Fruit fly (Drosophila melanogaster): ENCODE results near the gene Mical.

Gene Mical

dm6 chr3R:10032951-10033720 lies 9.6 kb downstream of the Mical start:
- TF ChIP-seq rn (GFP tag; IDR thresholded peaks at IDR 0.05) = no peak
- no peak for TF ChIP-seq CG13204 (GFP tag; optimal IDR thresholded peaks at IDR 0.05)
- TF ChIP-seq Pif1B (GFP tag; optimal IDR thresholded peaks at IDR 0.05) = no peak
- TF ChIP-seq CG17806 (tag; optimal IDR thresholded peaks at IDR 0.05) = no peak
- TF ChIP-seq EcR (GFP tag; optimal IDR thresholded peaks at IDR 0.05) = no peak
- no peak for TF ChIP-seq Ets98B (GFP tag; IDR thresholded peaks at IDR 0.05)
- TF ChIP-seq CG34367 (tag; optimal IDR thresholded peaks at IDR 0.05) = no peak
- no peak for TF ChIP-seq CG8301 (tag; optimal IDR thresholded peaks at IDR 0.05)
- TF ChIP-seq CG10348 (GFP tag; IDR thresholded peaks at IDR 0.05) = no peak
- TF ChIP-seq CG9948 (tag; optimal IDR thresholded peaks at IDR 0.05) = no peak
- no peak for TF ChIP-seq CG15710 (tag; optimal IDR thresholded peaks at IDR 0.05)
- no peak for TF ChIP-seq Snoo (tag; optimal IDR thresholded peaks at IDR 0.05)
- TF ChIP-seq Pif1A (GFP tag; optimal IDR thresholded peaks at IDR 0.05) = no peak
- TF ChIP-seq CG12605 (GFP tag; IDR thresholded peaks at IDR 0.05) = no peak
- TF ChIP-seq CG8159 (tag; optimal IDR thresholded peaks at IDR 0.05) = no peak

DNA sequence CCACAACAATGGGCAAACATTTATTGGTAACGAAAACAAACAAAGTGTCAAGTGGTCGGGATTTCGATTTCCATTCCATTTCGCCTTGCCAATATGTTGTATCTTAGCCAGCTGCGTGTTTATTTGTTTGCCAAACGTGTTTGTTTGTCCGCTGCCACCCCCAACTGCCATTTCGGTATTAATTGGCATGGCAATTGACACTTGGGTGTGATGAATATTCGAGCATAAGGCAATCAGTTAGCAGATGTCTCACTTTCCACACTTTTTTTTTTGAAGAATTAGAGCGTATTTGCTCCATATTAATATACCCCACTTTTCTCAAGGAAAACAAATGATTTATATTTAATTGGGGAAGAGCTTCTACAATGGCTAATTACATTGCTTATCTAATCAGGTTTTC lies 11.2 kb downstream of the Mical start:
- no peak for TF ChIP-seq CG34367 (tag; optimal IDR thresholded peaks at IDR 0.05)
- TF ChIP-seq rn (GFP tag; IDR thresholded peaks at IDR 0.05) = no peak
- no peak for TF ChIP-seq CG15710 (tag; optimal IDR thresholded peaks at IDR 0.05)
- no peak for TF ChIP-seq Ets98B (GFP tag; IDR thresholded peaks at IDR 0.05)
- TF ChIP-seq CG9948 (tag; optimal IDR thresholded peaks at IDR 0.05) = no peak
- TF ChIP-seq CG13204 (GFP tag; optimal IDR thresholded peaks at IDR 0.05) = no peak
- TF ChIP-seq Pif1B (GFP tag; optimal IDR thresholded peaks at IDR 0.05) = no peak
- no peak for TF ChIP-seq CG14655 (GFP tag; optimal IDR thresholded peaks at IDR 0.05)
- no peak for TF ChIP-seq CG8301 (tag; optimal IDR thresholded peaks at IDR 0.05)
- no peak for TF ChIP-seq EcR (GFP tag; optimal IDR thresholded peaks at IDR 0.05)
- no peak for TF ChIP-seq CG32121 (GFP tag; IDR thresholded peaks at IDR 0.05)
- TF ChIP-seq gl (tag; optimal IDR thresholded peaks at IDR 0.05) = no peak
- TF ChIP-seq Pif1A (GFP tag; optimal IDR thresholded peaks at IDR 0.05) = no peak
- no peak for TF ChIP-seq Snoo (tag; optimal IDR thresholded peaks at IDR 0.05)
- no peak for TF ChIP-seq CG8159 (tag; optimal IDR thresholded peaks at IDR 0.05)

- TF ChIP-seq Pif1B (GFP tag; optimal IDR thresholded peaks at IDR 0.05) (no peak), CG14655 (GFP tag; optimal IDR thresholded peaks at IDR 0.05) (peak; percentile 48)
Measured at dm6 chr3R:10028378-10028777, 14.3 kb downstream of the Mical start.

DNA sequence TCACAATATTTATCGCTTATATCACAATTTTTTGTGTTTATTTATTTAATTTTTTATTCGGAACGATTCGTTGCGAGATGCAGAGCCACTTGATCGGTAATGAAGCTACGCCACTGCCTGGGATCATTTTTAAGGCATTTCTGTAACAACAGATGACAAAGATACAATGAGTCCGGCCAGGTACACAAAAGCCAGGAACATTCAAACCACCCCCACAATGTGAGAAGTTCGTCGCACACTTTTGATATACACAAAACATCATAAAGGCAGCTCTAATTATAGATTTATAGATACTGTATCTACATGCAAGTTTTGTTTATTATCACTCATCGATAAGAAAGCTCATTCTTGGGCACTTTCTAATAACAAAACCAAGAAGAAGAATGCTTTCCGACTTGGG lies 17.6 kb downstream of the Mical start, which contains the start of gene CG31407:
TSS of gene CG31407 (minus strand) at position 101 of the 400 bp plus-strand sequence.
- TF ChIP-seq CG17806 (tag; optimal IDR thresholded peaks at IDR 0.05) (no peak), CG15710 (tag; optimal IDR thresholded peaks at IDR 0.05) (no peak), CG34367 (tag; optimal IDR thresholded peaks at IDR 0.05) (no peak)

DNA sequence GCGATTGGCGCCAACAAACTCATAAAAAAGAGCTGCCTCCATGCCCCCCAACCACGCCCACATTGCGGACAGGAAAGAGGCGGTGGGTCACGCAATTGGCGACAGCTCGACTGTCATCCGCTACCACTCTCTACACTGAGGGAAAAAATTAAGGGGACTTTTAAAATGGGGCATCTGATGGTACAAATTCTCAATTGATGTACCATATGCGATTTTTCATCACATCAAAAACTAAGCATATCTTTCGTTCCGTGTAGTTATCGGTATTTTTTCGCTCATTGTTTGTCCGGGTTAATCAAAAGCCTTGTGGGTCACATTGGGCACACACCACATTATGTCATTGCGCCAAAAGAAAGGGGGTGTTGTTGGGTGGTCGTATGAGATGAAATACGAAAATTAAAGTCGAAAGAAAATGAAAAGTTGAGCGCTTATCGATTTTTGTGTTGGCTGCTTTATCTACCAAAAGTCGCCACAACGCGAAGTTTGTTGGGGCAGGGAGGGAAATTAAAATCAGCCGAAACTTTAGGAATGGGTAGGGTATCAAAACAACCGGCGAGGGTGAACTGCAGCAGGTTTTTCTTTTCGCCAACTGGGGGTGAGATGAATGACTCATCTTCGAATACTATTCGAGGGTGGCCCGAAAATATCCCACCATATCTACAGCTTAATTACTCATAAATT lies 18.5 kb downstream of the Mical start:
- TF ChIP-seq CG14655 (GFP tag; optimal IDR thresholded peaks at IDR 0.05) = no peak
- no peak for TF ChIP-seq CG10348 (GFP tag; IDR thresholded peaks at IDR 0.05)
- 0 out of 3 replicates have a peak, but pooled peaks have one; percentile 24 for TF ChIP-seq fd96Ca (GFP tag; IDR thresholded peaks at IDR 0.05)

dm6 chr3R:10001174-10001789 lies 41.4 kb downstream of the Mical start, which contains the start of gene CG5359:
Gene CG5359 (minus strand): TSS chr3R:10001276.
- TF ChIP-seq CG10348 (GFP tag; IDR thresholded peaks at IDR 0.05) (no peak), CG12605 (GFP tag; IDR thresholded peaks at IDR 0.05) (no peak), Ets98B (GFP tag; IDR thresholded peaks at IDR 0.05) (no peak), Snoo (tag; optimal IDR thresholded peaks at IDR 0.05) (no peak), CG8301 (tag; optimal IDR thresholded peaks at IDR 0.05) (no peak), gl (tag; optimal IDR thresholded peaks at IDR 0.05) (no peak), CG32121 (GFP tag; IDR thresholded peaks at IDR 0.05) (no peak), CG9948 (tag; optimal IDR thresholded peaks at IDR 0.05) (no peak), EcR (GFP tag; optimal IDR thresholded peaks at IDR 0.05) (no peak), D1 (tag; optimal IDR thresholded peaks at IDR 0.05) (no peak), Pif1A (GFP tag; optimal IDR thresholded peaks at IDR 0.05) (no peak), Pif1B (GFP tag; optimal IDR thresholded peaks at IDR 0.05) (no peak), CG4496 (GFP tag; IDR thresholded peaks at IDR 0.05) (no peak), CG34367 (tag; optimal IDR thresholded peaks at IDR 0.05) (no peak)
